Worm (Caenorhabditis elegans): Measurements from ENCODE around the gene lin-39.

ce11 chrIII:7495616-7496146 is 40.8 kb downstream of the lin-39 start:
- TF ChIP-seq akir-1 (GFP tag; optimal IDR thresholded peaks at IDR 0.05): no peak
- no peak for TF ChIP-seq snpc-1.3 (tag; optimal IDR thresholded peaks at IDR 0.05; ENCODE audit: insufficient read depth)
- no peak for TF ChIP-seq bed-2 (GFP tag; IDR thresholded peaks at IDR 0.05)
- TF ChIP-seq somi-1 (GFP tag; optimal IDR thresholded peaks at IDR 0.05): no peak
- no peak for TF ChIP-seq Y53F4B.3 (GFP tag; IDR thresholded peaks at IDR 0.05)
